Fruit fly (Drosophila melanogaster): ENCODE data around the gene XRCC1.

XRCC1 gene

DNA sequence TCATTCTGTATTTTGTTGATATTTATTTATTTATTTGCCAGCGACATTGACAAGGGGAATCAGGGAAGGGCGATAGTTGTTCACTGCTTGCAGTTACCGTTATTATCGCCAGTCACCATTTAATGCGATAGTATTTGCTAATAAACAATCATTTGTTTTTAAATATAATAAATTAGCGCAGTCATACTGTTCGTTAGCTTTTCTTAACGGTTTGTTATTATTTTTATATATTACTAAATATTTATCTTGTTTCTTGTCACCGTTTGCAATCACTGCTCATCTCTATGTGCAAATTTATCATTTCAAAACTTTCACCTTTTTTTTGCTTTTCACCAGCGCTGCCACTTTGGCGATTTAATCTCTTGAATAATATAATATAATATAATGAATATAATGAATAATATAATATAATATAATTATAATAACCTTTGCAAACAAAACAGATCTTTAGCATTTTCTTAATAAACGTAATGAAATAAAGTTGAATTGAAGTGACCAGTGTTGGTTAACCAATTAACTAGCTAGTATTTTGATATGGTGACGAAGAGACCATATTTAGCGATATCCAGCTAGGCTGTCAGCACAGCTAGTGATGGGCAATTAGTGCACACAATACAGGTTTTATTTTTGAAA, at the start of gene XRCC1, which contains the start of gene CG3309:
XRCC1 (plus strand) TSS at position 611 of the 633 bp plus-strand sequence.
CG3309 (minus strand) TSS at position 82 of the 633 bp plus-strand sequence.
- TF ChIP-seq CG3919 (GFP tag; optimal IDR thresholded peaks at IDR 0.05): peak; percentile 15
- peak; percentile 52 for TF ChIP-seq topi (GFP tag; optimal IDR thresholded peaks at IDR 0.05)
- TF ChIP-seq Ets21C (GFP tag; optimal IDR thresholded peaks at IDR 0.05): peak; percentile 21
- TF ChIP-seq eg (GFP tag; IDR thresholded peaks at IDR 0.05): 0 out of 3 replicates have a peak, but pooled peaks have one; percentile 47
- no peak for TF ChIP-seq CG9139 (GFP tag; optimal IDR thresholded peaks at IDR 0.05)
- TF ChIP-seq CG11294 (GFP tag; IDR thresholded peaks at IDR 0.05): no peak
- peak; percentile 43 for TF ChIP-seq Ets96B (tag; optimal IDR thresholded peaks at IDR 0.05)
- no peak for TF ChIP-seq CG8319 (GFP tag; optimal IDR thresholded peaks at IDR 0.05)
- peak; percentile 33 for TF ChIP-seq pdm3 (GFP tag; optimal IDR thresholded peaks at IDR 0.05)
- peak; percentile 33 for TF ChIP-seq CG31627 (GFP tag; optimal IDR thresholded peaks at IDR 0.05)
- TF ChIP-seq Hr39 (GFP tag; optimal IDR thresholded peaks at IDR 0.05): peak; percentile 43
- peak; percentile 1 for TF ChIP-seq Sox14 (GFP tag; optimal IDR thresholded peaks at IDR 0.05)
- peak; percentile 23 for TF ChIP-seq Sox102F (GFP tag; optimal IDR thresholded peaks at IDR 0.05)
- no peak for TF ChIP-seq CG4318 (GFP tag; optimal IDR thresholded peaks at IDR 0.05)
- TF ChIP-seq CG6276 (GFP tag; optimal IDR thresholded peaks at IDR 0.05): no peak
- peak; percentile 29 for TF ChIP-seq CG34406 (GFP tag; optimal IDR thresholded peaks at IDR 0.05)
- peak; percentile 11 for TF ChIP-seq Eip75B (GFP tag; optimal IDR thresholded peaks at IDR 0.05)
- TF ChIP-seq CG3032 (tag; optimal IDR thresholded peaks at IDR 0.05): peak; percentile 53
- peak; percentile 61 for TF ChIP-seq esn (GFP tag; optimal IDR thresholded peaks at IDR 0.05)
- TF ChIP-seq dsx (GFP tag; optimal IDR thresholded peaks at IDR 0.05; ENCODE audit: poor library complexity, severe bottlenecking): peak; percentile 8
- peak; percentile 85 for TF ChIP-seq Eip78C (GFP tag)
- TF ChIP-seq svp (GFP tag): no peak
- no peak for TF ChIP-seq CG11762 (GFP tag; optimal IDR thresholded peaks at IDR 0.05; ENCODE audit: insufficient read depth)
- no peak for TF ChIP-seq fd85E (GFP tag; optimal IDR thresholded peaks at IDR 0.05)
- TF ChIP-seq fd59A (GFP tag; optimal IDR thresholded peaks at IDR 0.05): no peak
- peak in 1 of 2 experiments; percentile 38 for TF ChIP-seq ss (GFP tag; optimal IDR thresholded peaks at IDR 0.05)
- peak; percentile 40; the same call in 1 of the 2 replicates for TF ChIP-seq CG15336 (GFP tag; IDR thresholded peaks at IDR 0.05)
- TF ChIP-seq Lpt (GFP tag; optimal IDR thresholded peaks at IDR 0.05): peak; percentile 5
- TF ChIP-seq Met (GFP tag; optimal IDR thresholded peaks at IDR 0.05): peak; percentile 46
- TF ChIP-seq CG10631 (GFP tag; optimal IDR thresholded peaks at IDR 0.05): peak; percentile 49
- TF ChIP-seq Hr38 (GFP tag; optimal IDR thresholded peaks at IDR 0.05): no peak
- TF ChIP-seq CG7368 (GFP tag; optimal IDR thresholded peaks at IDR 0.05): peak; percentile 23
- TF ChIP-seq OdsH (GFP tag; optimal IDR thresholded peaks at IDR 0.05): peak; percentile 51
- TF ChIP-seq CG6808 (GFP tag; optimal IDR thresholded peaks at IDR 0.05): no peak
- TF ChIP-seq net (GFP tag; optimal IDR thresholded peaks at IDR 0.05): peak; percentile 22
- TF ChIP-seq acj6 (GFP tag; optimal IDR thresholded peaks at IDR 0.05): peak; percentile 53
- TF ChIP-seq cyc (GFP tag; optimal IDR thresholded peaks at IDR 0.05): peak; percentile 35
- peak; percentile 59 for TF ChIP-seq CG32006 (GFP tag; optimal IDR thresholded peaks at IDR 0.05)
- TF ChIP-seq Sox15 (GFP tag; optimal IDR thresholded peaks at IDR 0.05): peak; percentile 19
- peak in 1 of 2 experiments; percentile 11 for TF ChIP-seq salr (GFP tag; optimal IDR thresholded peaks at IDR 0.05)
- TF ChIP-seq Blimp-1 (GFP tag; optimal IDR thresholded peaks at IDR 0.05): peak; percentile 98
- TF ChIP-seq CG6163 (GFP tag; IDR thresholded peaks at IDR 0.05): peak; percentile 60
- peak; percentile 22 for TF ChIP-seq Eip93F (GFP tag; optimal IDR thresholded peaks at IDR 0.05)
- TF ChIP-seq achi (GFP tag; optimal IDR thresholded peaks at IDR 0.05): peak; percentile 60
- TF ChIP-seq lz (GFP tag; optimal IDR thresholded peaks at IDR 0.05): peak; percentile 33
- TF ChIP-seq CG8119 (GFP tag; IDR thresholded peaks at IDR 0.05): 0 out of 3 replicates have a peak, but pooled peaks have one; percentile 29
- peak; percentile 34 for TF ChIP-seq Hr4 (GFP tag; optimal IDR thresholded peaks at IDR 0.05)
- TF ChIP-seq CG6792 (GFP tag; optimal IDR thresholded peaks at IDR 0.05): peak; percentile 1
- no peak for TF ChIP-seq vri (GFP tag; optimal IDR thresholded peaks at IDR 0.05)
- TF ChIP-seq fkh (GFP tag; optimal IDR thresholded peaks at IDR 0.05): peak; percentile 60
- peak; percentile 21; the same call in 1 of the 2 replicates for TF ChIP-seq Gug (GFP tag; IDR thresholded peaks at IDR 0.05)
